Worm (Caenorhabditis elegans) whole organism, L1 larva: Measurements from ENCODE around the gene W04E12.7.

Source experiments
- F16B12.6 ChIP-seq: fragments of 150-350 bp; optimal IDR thresholded peaks from 2 replicates; lab custom pipeline; 2014; ENCODE audit warnings: missing biosample characterization, missing genetic modification characterization
- efl-3 ChIP-seq: fragments of 200-800 bp; sonication (Bioruptor generic); optimal IDR thresholded peaks from 2 replicates; lab custom pipeline; 2018; ENCODE audit warnings: mild to moderate bottlenecking, missing genetic modification characterization, missing compliant biosample characterization
- elt-2 ChIP-seq: sonication (generic microtip); optimal IDR thresholded peaks from 2 replicates; lab custom pipeline; 2016; ENCODE audit warnings: missing genetic modification characterization, mild to moderate bottlenecking, inconsistent platforms, missing compliant biosample characterization, missing genetic modification reagents
- fos-1 ChIP-seq: fragments of 150-350 bp; optimal IDR thresholded peaks from 2 replicates; lab custom pipeline; 2014; ENCODE audit warnings: missing biosample characterization, missing genetic modification characterization
- lir-3 ChIP-seq: sonication (generic microtip); optimal IDR thresholded peaks from 2 replicates; lab custom pipeline; 2016; ENCODE audit warnings: mild to moderate bottlenecking, missing genetic modification characterization, moderate library complexity, missing compliant biosample characterization; ENCODE audit not compliant: poor library complexity
- mab-9 ChIP-seq: fragments of 200-800 bp; sonication (Bioruptor generic); IDR thresholded peaks from 2 replicates; pipeline ENCODE4 v1.3.6; 2022; ENCODE audit warnings: missing genetic modification reagents, missing genetic modification characterization, missing compliant biosample characterization
- mep-1 ChIP-seq: fragments of 150-350 bp; optimal IDR thresholded peaks from 2 replicates; lab custom pipeline; 2014; ENCODE audit warnings: missing biosample characterization, missing genetic modification characterization
- nhr-12 ChIP-seq: sonication (generic microtip); optimal IDR thresholded peaks from 2 replicates; lab custom pipeline; 2017; ENCODE audit warnings: missing biosample characterization, missing genetic modification characterization
- nhr-237 ChIP-seq: fragments of 150-350 bp; optimal IDR thresholded peaks from 2 replicates; lab custom pipeline; 2014; ENCODE audit warnings: missing biosample characterization, missing genetic modification characterization
- nhr-84 ChIP-seq: sonication (generic microtip); optimal IDR thresholded peaks from 2 replicates; lab custom pipeline; 2017; ENCODE audit warnings: missing biosample characterization, missing genetic modification characterization
- pqm-1 ChIP-seq: sonication (generic microtip); optimal IDR thresholded peaks from 3 replicates; lab custom pipeline; 2017; ENCODE audit warnings: missing biosample characterization, missing genetic modification characterization
- tbx-2 ChIP-seq: sonication (generic microtip); optimal IDR thresholded peaks from 2 replicates; lab custom pipeline; 2016; ENCODE audit warnings: missing genetic modification characterization, missing compliant biosample characterization
- ztf-11 ChIP-seq, 2 experiments: sonication (generic microtip); optimal IDR thresholded peaks; 2 replicates each; lab custom pipeline; 2016 to 2017; ENCODE audit warnings: missing genetic modification characterization in 2 of 2, missing biosample characterization in 1 of 2, missing compliant biosample characterization in 1 of 2

DNA sequence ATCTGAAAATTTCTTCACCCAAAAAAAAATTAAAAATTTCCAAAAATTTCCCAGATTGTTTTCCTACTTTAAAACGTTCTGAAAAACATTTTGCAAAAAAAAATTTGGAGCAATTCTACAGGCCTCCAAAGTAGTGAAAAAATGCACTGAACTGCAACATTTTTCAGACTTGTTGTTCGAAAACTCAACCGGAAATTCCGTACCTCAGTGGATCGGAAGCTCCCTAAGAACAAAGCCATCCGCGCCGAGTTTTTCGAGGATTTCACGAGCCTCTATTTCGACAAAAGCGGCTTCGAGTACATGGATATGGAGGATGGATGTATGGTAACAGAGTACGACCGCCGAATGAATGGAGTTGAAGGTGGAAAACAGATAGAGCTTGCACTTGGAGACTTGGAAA, 759 bp upstream of the W04E12.7 start, which contains the start of gene fbxa-131:
- no peak for TF ChIP-seq lir-3
- TF ChIP-seq elt-2 = no peak
- no peak for TF ChIP-seq mab-9 (GFP tag; lab: Robert Waterston, UW)
- no peak for TF ChIP-seq nhr-84
- no peak for TF ChIP-seq nhr-237 (tag; lab: Kevin White, UChicago)
- TF ChIP-seq F16B12.6 (tag; lab: Kevin White, UChicago) = no peak
- no peak for TF ChIP-seq pqm-1 (tag; lab: Kevin White, UChicago)
- no peak for TF ChIP-seq tbx-2
- TF ChIP-seq efl-3 (GFP tag; lab: Kevin White, UChicago) = no peak
- TF ChIP-seq nhr-12 (tag; lab: Kevin White, UChicago) = no peak
- no peak for TF ChIP-seq fos-1 (tag; lab: Kevin White, UChicago)
- no peak for TF ChIP-seq mep-1 (tag; lab: Kevin White, UChicago)
- TF ChIP-seq ztf-11 (tag; optimal IDR thresholded peaks at IDR 0.05; lab: Kevin White, UChicago) = no peak
